Fruit fly (Drosophila melanogaster) whole organism, embryonic: ENCODE measurements around the gene CG6283.
A peak's percentile ranks its signal among the peaks of the same experiment; 100 is the strongest.

Experiments
- Ada2b ChIP-seq: fragments of 200-800 bp; sonication (Bioruptor generic); IDR thresholded peaks from 2 replicates; pipeline ENCODE4 v1.3.6; 2022; ENCODE audit warnings: missing biosample characterization, missing genetic modification characterization
- Aef1 ChIP-seq: fragments of 200-800 bp; sonication (Bioruptor generic); IDR thresholded peaks from 3 replicates; pipeline ENCODE4 v1.3.6; 2022; ENCODE audit warnings: missing biosample characterization, missing genetic modification characterization
- CG1024 ChIP-seq: fragments of 200-800 bp; sonication (Bioruptor generic); IDR thresholded peaks from 2 replicates; pipeline ENCODE4 v1.3.6; 2022; ENCODE audit warnings: missing biosample characterization, missing genetic modification characterization
- CG10267 ChIP-seq: fragments of 200-800 bp; sonication (Bioruptor generic); optimal IDR thresholded peaks from 2 replicates; lab custom pipeline; 2018; ENCODE audit warnings: missing biosample characterization, mild to moderate bottlenecking, missing genetic modification characterization, moderate library complexity
- CG10274 ChIP-seq: fragments of 200-800 bp; sonication (Bioruptor generic); optimal IDR thresholded peaks from 3 replicates; lab custom pipeline; 2017; ENCODE audit warnings: missing biosample characterization, mild to moderate bottlenecking, missing genetic modification characterization
- CG10366 ChIP-seq: fragments of 200-800 bp; sonication (Bioruptor generic); IDR thresholded peaks from 2 replicates; pipeline ENCODE4 v1.3.6; 2022; ENCODE audit warnings: missing biosample characterization, missing genetic modification characterization
- CG10654 ChIP-seq: fragments of 200-800 bp; sonication (Bioruptor generic); optimal IDR thresholded peaks from 2 replicates; lab custom pipeline; 2016; ENCODE audit warnings: missing biosample characterization, missing genetic modification characterization
- CG11085 ChIP-seq: fragments of 200-800 bp; sonication (Bioruptor generic); IDR thresholded peaks from 2 replicates; pipeline ENCODE4 v1.3.6; 2022; ENCODE audit warnings: missing biosample characterization, missing genetic modification characterization
- CG1233 ChIP-seq: fragments of 200-800 bp; sonication (Bioruptor generic); optimal IDR thresholded peaks from 4 replicates; lab custom pipeline; 2018; ENCODE audit warnings: missing biosample characterization, mild to moderate bottlenecking, missing genetic modification characterization
- CG13296 ChIP-seq: fragments of 200-800 bp; sonication (Bioruptor generic); optimal IDR thresholded peaks from 3 replicates; lab custom pipeline; 2018; ENCODE audit warnings: missing biosample characterization, mild to moderate bottlenecking, missing genetic modification characterization
- CG16863 ChIP-seq: fragments of 200-800 bp; sonication (Bioruptor generic); optimal IDR thresholded peaks from 3 replicates; lab custom pipeline; 2016; ENCODE audit warnings: missing biosample characterization, missing genetic modification characterization
- CG17328 ChIP-seq: fragments of 200-800 bp; sonication (Bioruptor generic); IDR thresholded peaks from 2 replicates; pipeline ENCODE4 v1.3.6; 2022; ENCODE audit warnings: missing biosample characterization, missing genetic modification characterization
- CG17912 ChIP-seq: fragments of 200-800 bp; sonication (Bioruptor generic); optimal IDR thresholded peaks from 2 replicates; lab custom pipeline; 2018; ENCODE audit warnings: missing biosample characterization, mild to moderate bottlenecking, missing genetic modification characterization
- CG18599 ChIP-seq: fragments of 200-800 bp; sonication (Bioruptor generic); optimal IDR thresholded peaks from 3 replicates; lab custom pipeline; 2017; ENCODE audit warnings: missing biosample characterization, missing genetic modification characterization, mild to moderate bottlenecking, moderate library complexity, missing genetic modification reagents
- CG2678 ChIP-seq: fragments of 200-800 bp; sonication (Bioruptor generic); optimal IDR thresholded peaks from 3 replicates; lab custom pipeline; 2019; ENCODE audit warnings: missing biosample characterization, mild to moderate bottlenecking, missing genetic modification characterization, moderate library complexity
- CG31365 ChIP-seq: fragments of 200-800 bp; sonication (Bioruptor generic); optimal IDR thresholded peaks from 2 replicates; lab custom pipeline; 2018; ENCODE audit warnings: missing biosample characterization, mild to moderate bottlenecking, missing genetic modification characterization
- CG3163 ChIP-seq: fragments of 200-800 bp; sonication (Bioruptor generic); optimal IDR thresholded peaks from 3 replicates; lab custom pipeline; 2016; ENCODE audit warnings: missing biosample characterization, missing genetic modification characterization
- CG43689 ChIP-seq: fragments of 200-800 bp; sonication (Bioruptor generic); IDR thresholded peaks from 2 replicates; pipeline ENCODE4 v1.3.6; 2022; ENCODE audit warnings: missing biosample characterization, missing genetic modification characterization
- CG4617 ChIP-seq: fragments of 200-800 bp; sonication (Bioruptor generic); optimal IDR thresholded peaks from 3 replicates; lab custom pipeline; 2016; ENCODE audit warnings: missing biosample characterization, missing genetic modification characterization, borderline replicate concordance
- CG6689 ChIP-seq: fragments of 200-800 bp; sonication (Bioruptor generic); IDR thresholded peaks from 2 replicates; pipeline ENCODE4 v1.3.6; 2022; ENCODE audit warnings: missing biosample characterization, missing genetic modification characterization
- CG7556 ChIP-seq: fragments of 200-800 bp; sonication (Bioruptor generic); optimal IDR thresholded peaks from 2 replicates; lab custom pipeline; 2017; ENCODE audit warnings: missing biosample characterization, mild to moderate bottlenecking, missing genetic modification characterization
- CG9932 ChIP-seq: fragments of 200-800 bp; sonication (Bioruptor generic); IDR thresholded peaks from 2 replicates; pipeline ENCODE4 v1.3.6; 2022; ENCODE audit warnings: missing biosample characterization, missing genetic modification characterization
- Camta ChIP-seq: fragments of 200-800 bp; sonication (Bioruptor generic); optimal IDR thresholded peaks from 2 replicates; lab custom pipeline; 2016; ENCODE audit warnings: missing biosample characterization, missing genetic modification characterization
- Deaf1 ChIP-seq: fragments of 200-800 bp; optimal IDR thresholded peaks from 3 replicates; lab custom pipeline; 2019; ENCODE audit warnings: missing biosample characterization, mild to moderate bottlenecking, missing genetic modification characterization, moderate library complexity
- Dip2 ChIP-seq: fragments of 200-800 bp; sonication (Bioruptor generic); IDR thresholded peaks from 2 replicates; pipeline ENCODE4 v1.3.6; 2022; ENCODE audit warnings: missing biosample characterization, missing genetic modification characterization
- E2f2 ChIP-seq: fragments of 200-800 bp; sonication (Bioruptor generic); IDR thresholded peaks from 2 replicates; pipeline ENCODE4 v1.3.6; 2022; ENCODE audit warnings: missing biosample characterization, missing genetic modification characterization
- HmgZ ChIP-seq: fragments of 200-800 bp; sonication (Bioruptor generic); optimal IDR thresholded peaks from 2 replicates; lab custom pipeline; 2018; ENCODE audit warnings: missing biosample characterization, mild to moderate bottlenecking, missing genetic modification characterization
- Hmr ChIP-seq: fragments of 200-800 bp; sonication (Bioruptor generic); optimal IDR thresholded peaks from 3 replicates; lab custom pipeline; 2017; ENCODE audit warnings: mild to moderate bottlenecking, missing biosample characterization, missing genetic modification reagents, missing genetic modification characterization
- Max ChIP-seq: fragments of 200-800 bp; sonication (Bioruptor generic); optimal IDR thresholded peaks from 2 replicates; lab custom pipeline; 2016; ENCODE audit warnings: missing biosample characterization, mild to moderate bottlenecking, missing genetic modification characterization
- Med ChIP-seq: fragments of 200-800 bp; sonication (Bioruptor generic); peaks from one replicate; lab custom pipeline; 2016; ENCODE audit warnings: missing biosample characterization, missing genetic modification characterization, mild to moderate bottlenecking, inconsistent platforms, moderate library complexity
- Sox102F ChIP-seq: fragments of 200-800 bp; sonication (Bioruptor generic); optimal IDR thresholded peaks from 2 replicates; lab custom pipeline; 2018; ENCODE audit warnings: missing biosample characterization, mild to moderate bottlenecking, missing genetic modification characterization, moderate library complexity
- Xbp1 ChIP-seq: fragments of 200-800 bp; sonication (Bioruptor generic); optimal IDR thresholded peaks from 3 replicates; lab custom pipeline; 2016; ENCODE audit warnings: missing biosample characterization, mild to moderate bottlenecking, missing genetic modification characterization
- ap ChIP-seq: fragments of 200-800 bp; sonication (Bioruptor generic); IDR thresholded peaks from 2 replicates; pipeline ENCODE4 v1.3.6; 2022; ENCODE audit warnings: missing biosample characterization, missing genetic modification characterization
- bcd ChIP-seq: fragments of 200-800 bp; sonication (Bioruptor generic); optimal IDR thresholded peaks from 2 replicates; lab custom pipeline; 2017; ENCODE audit warnings: missing biosample characterization, mild to moderate bottlenecking, missing genetic modification characterization
- bsh ChIP-seq, 2 experiments: fragments of 200-800 bp; sonication (Bioruptor generic); optimal IDR thresholded peaks; 2 replicates each; lab custom pipeline; 2017 to 2018; ENCODE audit warnings: mild to moderate bottlenecking in 2 of 2, missing biosample characterization in 2 of 2, missing genetic modification characterization in 2 of 2, moderate library complexity in 1 of 2
- corto ChIP-seq: fragments of 200-800 bp; sonication (Bioruptor generic); optimal IDR thresholded peaks from 2 replicates; lab custom pipeline; 2016; ENCODE audit warnings: missing biosample characterization, mild to moderate bottlenecking, missing genetic modification characterization, moderate library complexity
- croc ChIP-seq: fragments of 200-800 bp; sonication (Bioruptor generic); conservative IDR thresholded peaks from 3 replicates; pipeline ENCODE4 v1.3.6; 2022; ENCODE audit warnings: missing biosample characterization, missing genetic modification characterization
- cwo ChIP-seq: fragments of 200-800 bp; sonication (Bioruptor generic); optimal IDR thresholded peaks from 3 replicates; lab custom pipeline; 2017; ENCODE audit warnings: missing biosample characterization, missing genetic modification characterization, mild to moderate bottlenecking, moderate library complexity, missing genetic modification reagents
- danr ChIP-seq: fragments of 200-800 bp; sonication (Bioruptor generic); IDR thresholded peaks from 2 replicates; pipeline ENCODE4 v1.3.6; 2022; ENCODE audit warnings: missing biosample characterization, missing genetic modification characterization
- grau ChIP-seq: fragments of 200-800 bp; optimal IDR thresholded peaks from 3 replicates; lab custom pipeline; 2019; ENCODE audit warnings: missing biosample characterization, mild to moderate bottlenecking, missing genetic modification characterization, moderate library complexity
- gro ChIP-seq: fragments of 200-800 bp; sonication (Bioruptor generic); optimal IDR thresholded peaks from 2 replicates; lab custom pipeline; 2016; ENCODE audit warnings: missing biosample characterization, missing genetic modification characterization
- gt ChIP-seq: fragments of 200-800 bp; sonication (Bioruptor generic); IDR thresholded peaks from 2 replicates; pipeline ENCODE4 v1.3.6; 2022; ENCODE audit warnings: missing biosample characterization, missing genetic modification characterization
- ken ChIP-seq: fragments of 200-800 bp; sonication (Bioruptor generic); IDR thresholded peaks from 3 replicates; pipeline ENCODE4 v1.3.6; 2022; ENCODE audit warnings: missing biosample characterization, missing genetic modification characterization
- lilli ChIP-seq: fragments of 200-800 bp; sonication (Bioruptor generic); optimal IDR thresholded peaks from 3 replicates; lab custom pipeline; 2016; ENCODE audit warnings: missing biosample characterization, missing genetic modification characterization
- lmd ChIP-seq: fragments of 200-800 bp; sonication (Bioruptor generic); IDR thresholded peaks from 2 replicates; pipeline ENCODE4 v1.3.6; 2022; ENCODE audit warnings: missing biosample characterization, missing genetic modification characterization
- org-1 ChIP-seq: fragments of 200-800 bp; sonication (Bioruptor generic); optimal IDR thresholded peaks from 2 replicates; lab custom pipeline; 2017; ENCODE audit warnings: missing biosample characterization, missing genetic modification characterization
- p53 ChIP-seq: fragments of 200-800 bp; sonication (Bioruptor generic); optimal IDR thresholded peaks from 2 replicates; lab custom pipeline; 2016; ENCODE audit warnings: missing biosample characterization, missing genetic modification characterization
- row ChIP-seq: fragments of 200-800 bp; sonication (Bioruptor generic); IDR thresholded peaks from 3 replicates; pipeline ENCODE4 v1.3.6; 2022; ENCODE audit warnings: missing biosample characterization, missing genetic modification characterization
- sqz ChIP-seq: fragments of 200-800 bp; sonication (Bioruptor generic); optimal IDR thresholded peaks from 3 replicates; lab custom pipeline; 2018; ENCODE audit warnings: missing biosample characterization, mild to moderate bottlenecking, missing genetic modification characterization
- wor ChIP-seq: fragments of 200-800 bp; sonication (Bioruptor generic); IDR thresholded peaks from 2 replicates; pipeline ENCODE4 v1.3.6; 2022; ENCODE audit warnings: missing biosample characterization, missing genetic modification characterization

CG6283 gene

DNA sequence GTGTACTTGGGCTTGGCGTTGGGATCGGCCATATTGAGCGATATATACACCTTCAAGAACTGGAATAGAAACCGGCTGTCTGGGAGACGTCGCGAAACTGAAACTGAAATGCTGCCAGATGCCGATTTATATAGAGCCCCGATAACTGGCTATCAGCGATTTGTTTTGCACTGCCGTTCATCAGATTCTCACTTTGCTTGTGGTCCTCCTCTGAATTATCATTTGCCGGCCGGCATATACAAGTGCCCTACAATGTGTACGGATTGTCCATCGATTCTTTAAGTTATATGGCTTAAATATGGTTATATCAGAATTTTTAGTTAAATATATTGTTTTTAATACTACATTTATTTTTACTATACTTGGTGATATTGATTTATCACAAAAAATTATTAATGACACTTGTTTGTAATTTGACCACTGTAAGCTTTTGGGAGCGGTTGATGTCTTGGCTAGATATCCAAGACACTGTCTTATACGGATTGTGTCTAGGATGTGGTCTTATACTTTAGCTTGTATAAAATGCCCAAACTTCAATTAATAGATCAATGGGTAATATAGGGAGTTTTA is 32.7 kb downstream of the CG6283 start, which contains the start of gene CG31075 (continued):
- TF ChIP-seq p53 (GFP tag; lab: Kevin White, UChicago) (no peak), CG1233 (GFP tag; lab: Kevin White, UChicago) (peak; percentile 36), org-1 (GFP tag; lab: Kevin White, UChicago) (peak; percentile 20), bsh (GFP tag; optimal IDR thresholded peaks at IDR 0.05; lab: Kevin White, UChicago) (peak in 1 of 2 experiments; percentile 21), cwo (GFP tag; lab: Kevin White, UChicago) (peak; percentile 63), wor (GFP tag; lab: Robert Waterston, UW) (0 out of 2 replicates have a peak, but pooled peaks have one; percentile 29), croc (GFP tag; lab: Robert Waterston, UW) (no peak), CG7556 (GFP tag; lab: Kevin White, UChicago) (peak; percentile 57), Camta (GFP tag; lab: Kevin White, UChicago) (no peak), Sox102F (peak; percentile 14), CG17912 (no peak), grau (tag; lab: Kevin White, UChicago) (peak; percentile 56), CG3163 (GFP tag; lab: Kevin White, UChicago) (no peak), CG16863 (GFP tag; lab: Kevin White, UChicago) (no peak), CG9932 (GFP tag; lab: Robert Waterston, UW) (peak; percentile 86), row (GFP tag; lab: Robert Waterston, UW) (peak; percentile 79), corto (GFP tag; lab: Kevin White, UChicago) (peak; percentile 81), CG13296 (GFP tag; lab: Kevin White, UChicago) (peak; percentile 15), gt (GFP tag; lab: Robert Waterston, UW) (no peak), Ada2b (GFP tag; lab: Robert Waterston, UW) (peak; percentile 86), ap (GFP tag; lab: Robert Waterston, UW) (peak; percentile 33), CG10274 (peak; percentile 97), CG43689 (GFP tag; lab: Robert Waterston, UW) (peak; percentile 30; the same call in 1 of the 2 replicates), sqz (no peak), HmgZ (peak; percentile 22), E2f2 (GFP tag; lab: Robert Waterston, UW) (peak; percentile 43; the same call in 1 of the 2 replicates), CG10267 (tag; lab: Kevin White, UChicago) (peak; percentile 16), CG31365 (tag; lab: Kevin White, UChicago) (no peak), Deaf1 (tag; lab: Kevin White, UChicago) (peak; percentile 29), gro (no peak), CG18599 (GFP tag; lab: Kevin White, UChicago) (peak; percentile 87), Hmr (GFP tag; lab: Kevin White, UChicago) (peak; percentile 76), bcd (GFP tag; lab: Kevin White, UChicago) (peak; percentile 37), Med (GFP tag; lab: Kevin White, UChicago) (peak; percentile 84), CG11085 (GFP tag; lab: Robert Waterston, UW) (0 out of 2 replicates have a peak, but pooled peaks have one; percentile 16), lilli (peak; percentile 50), danr (GFP tag; lab: Robert Waterston, UW) (no peak), Dip2 (GFP tag; lab: Robert Waterston, UW) (no peak), CG17328 (peak; percentile 58), CG6689 (GFP tag; lab: Robert Waterston, UW) (peak; percentile 30; the same call in 1 of the 2 replicates), lmd (GFP tag; lab: Robert Waterston, UW) (peak; percentile 26; the same call in 1 of the 2 replicates), ken (GFP tag; lab: Robert Waterston, UW) (0 out of 3 replicates have a peak, but pooled peaks have one; percentile 41), Max (GFP tag; lab: Kevin White, UChicago) (peak; percentile 54), CG4617 (GFP tag; lab: Kevin White, UChicago) (no peak), Xbp1 (GFP tag; lab: Kevin White, UChicago) (peak; percentile 18), CG2678 (peak; percentile 60), CG1024 (GFP tag; lab: Robert Waterston, UW) (peak; percentile 41; the same call in 1 of the 2 replicates), Aef1 (GFP tag; lab: Robert Waterston, UW) (peak; percentile 77), CG10654 (GFP tag; lab: Kevin White, UChicago) (peak; percentile 8), CG10366 (GFP tag; lab: Robert Waterston, UW) (peak; percentile 44)
